Fruit fly (Drosophila melanogaster): ENCODE data around the gene CG34031.

dm6 chr3L:23125736-23126135 is 48.5 kb upstream of the CG34031 start, which contains the start of gene CG33217:
- TF ChIP-seq h (optimal IDR thresholded peaks at IDR 0.05) (no peak), insv (optimal IDR thresholded peaks at IDR 0.05) (no peak), Myc (optimal IDR thresholded peaks at IDR 0.05) (no peak), psq (optimal IDR thresholded peaks at IDR 0.05) (no peak), ttk (optimal IDR thresholded peaks at IDR 0.05) (no peak)

Data from Kc167 (cell line).